Fruit fly (Drosophila melanogaster): ENCODE results near the gene CG15394.

Gene CG15394

dm6 chr2L:2628760-2629159 lies 37.1 kb downstream of the CG15394 start:
- TF ChIP-seq noc (tag; optimal IDR thresholded peaks at IDR 0.05): no peak

- TF ChIP-seq noc (tag; optimal IDR thresholded peaks at IDR 0.05): no peak
Measured at dm6 chr2L:2636326-2637001, 44.8 kb downstream of the CG15394 start.

- TF ChIP-seq noc (tag; optimal IDR thresholded peaks at IDR 0.05): no peak
Measured at dm6 chr2L:2637002-2637377, 45.3 kb downstream of the CG15394 start.

Data from whole organism, larva.